ENCODE assay signal across 1 fruit fly cellular context in genomic region chr3R:25755864-25756507, dm6.
TF ChIP-seq lines count a peak whose summit lies in the region.

No protein-coding gene starts in this region.

TF ChIP-seq in whole organism, embryonic, 481 proteins besides CTCF, POLR2A, EP300 and RAD21 (continued from another document):
- TF ChIP-seq CG32767 (GFP tag; IDR thresholded peaks at IDR 0.05; lab: Robert Waterston, UW) (no peak), pita (GFP tag; optimal IDR thresholded peaks at IDR 0.05; lab: Kevin White, UChicago) (no peak), Elba2 (GFP tag; optimal IDR thresholded peaks at IDR 0.05; lab: Kevin White, UChicago) (no peak), sug (tag; optimal IDR thresholded peaks at IDR 0.05; lab: Kevin White, UChicago) (peak; percentile 22), CG13894 (tag; optimal IDR thresholded peaks at IDR 0.05; lab: Kevin White, UChicago) (peak; percentile 7), CG16779 (GFP tag; IDR thresholded peaks at IDR 0.05; lab: Robert Waterston, UW) (no peak), odd (GFP tag; optimal IDR thresholded peaks at IDR 0.05; lab: Kevin White, UChicago) (no peak), fu2 (GFP tag; optimal IDR thresholded peaks at IDR 0.05; lab: Kevin White, UChicago) (no peak), Hr51 (GFP tag; optimal IDR thresholded peaks at IDR 0.05; lab: Kevin White, UChicago) (no peak), Awh (GFP tag; IDR thresholded peaks at IDR 0.05; lab: Robert Waterston, UW) (peak; percentile 95), Myb (GFP tag; optimal IDR thresholded peaks at IDR 0.05; lab: Kevin White, UChicago) (no peak), zfh1 (GFP tag; IDR thresholded peaks at IDR 0.05; lab: Robert Waterston, UW) (no peak), Gug (GFP tag; IDR thresholded peaks at IDR 0.05; lab: Robert Waterston, UW) (no peak), danr (GFP tag; IDR thresholded peaks at IDR 0.05; lab: Robert Waterston, UW) (no peak), B-H1 (GFP tag; IDR thresholded peaks at IDR 0.05; lab: Robert Waterston, UW) (no peak), pho (GFP tag; optimal IDR thresholded peaks at IDR 0.05; lab: Kevin White, UChicago) (no peak), tup (GFP tag; optimal IDR thresholded peaks at IDR 0.05; lab: Kevin White, UChicago) (no peak), Atf6 (GFP tag; IDR thresholded peaks at IDR 0.05; lab: Robert Waterston, UW) (no peak), CG2120 (GFP tag; optimal IDR thresholded peaks at IDR 0.05; lab: Kevin White, UChicago) (peak; percentile 22), CG12769 (tag; optimal IDR thresholded peaks at IDR 0.05; lab: Kevin White, UChicago) (peak; percentile 7), CG8089 (GFP tag; optimal IDR thresholded peaks at IDR 0.05; lab: Kevin White, UChicago) (no peak), PHDP (tag; optimal IDR thresholded peaks at IDR 0.05; lab: Kevin White, UChicago) (no peak), z (GFP tag; IDR thresholded peaks at IDR 0.05; lab: Robert Waterston, UW) (no peak), CG32772 (GFP tag; IDR thresholded peaks at IDR 0.05; lab: Robert Waterston, UW) (no peak), Ssrp (tag; optimal IDR thresholded peaks at IDR 0.05; lab: Kevin White, UChicago) (no peak), CG10366 (GFP tag; IDR thresholded peaks at IDR 0.05; lab: Robert Waterston, UW) (no peak), CG17186 (GFP tag; optimal IDR thresholded peaks at IDR 0.05; lab: Kevin White, UChicago) (no peak), CG7786 (GFP tag; optimal IDR thresholded peaks at IDR 0.05; lab: Kevin White, UChicago) (no peak), sens (GFP tag; lab: Kevin White, UChicago) (peak; percentile 48), CG6254 (GFP tag; optimal IDR thresholded peaks at IDR 0.05; lab: Kevin White, UChicago) (no peak), NK7.1 (GFP tag; optimal IDR thresholded peaks at IDR 0.05; lab: Kevin White, UChicago) (no peak)
